Worm (Caenorhabditis elegans) whole organism, young adult: Measurements from ENCODE around the gene Y57G11C.28.

ENCODE experiments used
- K11D2.4 ChIP-seq: fragments of 200-800 bp; sonication (Bioruptor generic); IDR thresholded peaks from 2 replicates; pipeline ENCODE4 v1.3.6; 2022; ENCODE audit warnings: missing genetic modification reagents, missing genetic modification characterization, missing compliant biosample characterization
- ama-1 ChIP-seq, 3 experiments: fragments of 150-350 bp in 1 of 3; sonication (generic microtip) in 2 of 3; optimal IDR thresholded peaks; 2 replicates each; lab custom pipeline; 2014 to 2018; ENCODE audit warnings: missing biosample characterization in 2 of 3, missing genetic modification characterization in 2 of 3, missing genetic modification reagents in 2 of 3
- aptf-3 ChIP-seq: fragments of 200-800 bp; sonication (Bioruptor generic); IDR thresholded peaks from 2 replicates; pipeline ENCODE4 v1.3.6; 2022; ENCODE audit warnings: missing genetic modification characterization, missing compliant biosample characterization
- lag-1 ChIP-seq: fragments of 200-800 bp; sonication (Bioruptor generic); IDR thresholded peaks from 2 replicates; pipeline ENCODE4 v1.3.6; 2022; ENCODE audit warnings: missing genetic modification reagents, missing genetic modification characterization, missing compliant biosample characterization
- lin-54 ChIP-seq: fragments of 200-800 bp; sonication (Bioruptor generic); optimal IDR thresholded peaks from 2 replicates; lab custom pipeline; 2018; ENCODE audit warnings: mild to moderate bottlenecking, missing genetic modification characterization, missing compliant biosample characterization

ce11 chrIV:14888889-14889664 is 40.4 kb upstream of the Y57G11C.28 start:
- TF ChIP-seq K11D2.4 (GFP tag; lab: Robert Waterston, UW) (no peak), aptf-3 (GFP tag; lab: Robert Waterston, UW) (no peak), lin-54 (GFP tag; lab: Kevin White, UChicago) (no peak), lag-1 (GFP tag; lab: Robert Waterston, UW) (no peak), ama-1 (optimal IDR thresholded peaks at IDR 0.05; lab: Kevin White, UChicago) (no peak), ama-1 (GFP tag; optimal IDR thresholded peaks at IDR 0.05; lab: Kevin White, UChicago) (peak in 1 of 2 experiments; percentile 59)
